Worm (Caenorhabditis elegans): ENCODE results near the gene C13A10.2.

Gene C13A10.2

DNA sequence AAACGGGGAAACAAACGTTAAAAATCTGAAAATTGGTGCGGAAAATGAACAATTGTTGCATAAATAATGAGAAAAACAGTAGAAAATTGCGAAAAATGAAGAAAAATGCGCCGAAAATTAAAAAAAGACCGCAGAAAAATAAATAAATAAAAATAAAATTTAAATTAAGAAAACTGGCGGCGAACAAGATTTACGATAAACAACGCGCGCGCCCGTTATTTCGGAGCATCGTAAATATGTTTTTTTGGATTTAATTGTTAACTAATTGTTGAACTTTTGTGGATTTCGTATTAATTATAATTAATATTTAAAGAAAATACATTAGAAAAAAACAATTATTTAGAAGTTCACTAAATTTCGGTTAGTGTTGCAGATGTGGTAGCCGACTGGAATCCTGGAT lies 19.0 kb upstream of the C13A10.2 start:
- TF ChIP-seq ctbp-1 (GFP tag; IDR thresholded peaks at IDR 0.05) (no peak), dmd-6 (GFP tag; IDR thresholded peaks at IDR 0.05) (no peak), Y48G9A.11 (GFP tag; IDR thresholded peaks at IDR 0.05) (peak; percentile 97)

DNA sequence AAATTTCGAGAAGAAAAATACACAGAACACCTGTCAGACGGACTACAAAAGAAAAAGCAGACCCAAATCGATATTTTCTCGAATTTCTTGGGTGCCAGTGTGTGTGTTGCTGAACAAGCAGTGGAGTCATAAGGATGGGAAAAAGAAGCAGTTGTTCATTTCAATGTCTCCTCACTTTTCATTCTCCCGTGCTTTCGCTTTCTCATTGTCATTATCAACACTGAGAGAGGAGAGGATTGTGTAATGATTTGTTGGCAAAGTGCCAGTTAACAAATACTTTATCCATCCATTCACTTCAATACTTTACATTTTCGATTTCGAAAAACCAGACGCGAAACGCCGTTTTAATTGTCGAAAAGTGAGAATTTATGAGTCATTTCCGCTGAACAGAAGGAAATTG lies 17.8 kb upstream of the C13A10.2 start:
- TF ChIP-seq F44E2.7 (GFP tag; IDR thresholded peaks at IDR 0.05) (no peak), F49E8.2 (tag; optimal IDR thresholded peaks at IDR 0.05; ENCODE audit: borderline replicate concordance) (no peak), aha-1 (tag) (no peak), ztf-7 (tag; optimal IDR thresholded peaks at IDR 0.05) (no peak), F10B5.3 (tag; optimal IDR thresholded peaks at IDR 0.05) (no peak), ama-1 (optimal IDR thresholded peaks at IDR 0.05) (no peak), ceh-82 (tag; optimal IDR thresholded peaks at IDR 0.05) (no peak), nhr-76 (tag; optimal IDR thresholded peaks at IDR 0.05) (no peak), daf-16 (GFP tag; optimal IDR thresholded peaks at IDR 0.05) (peak in 1 of 2 experiments; percentile 12), daf-16 (tag; optimal IDR thresholded peaks at IDR 0.05) (no peak), nhr-11 (tag; optimal IDR thresholded peaks at IDR 0.05) (peak; percentile 24), fos-1 (tag; optimal IDR thresholded peaks at IDR 0.05) (no peak), zfp-3 (GFP tag; conservative IDR thresholded peaks at IDR 0.05) (no peak), duxl-1 (tag; optimal IDR thresholded peaks at IDR 0.05; ENCODE audit: poor library complexity) (no peak), nhr-10 (tag; optimal IDR thresholded peaks at IDR 0.05) (no peak), nhr-41 (GFP tag; IDR thresholded peaks at IDR 0.05) (no peak), nhr-77 (tag; optimal IDR thresholded peaks at IDR 0.05) (no peak), mdt-29 (GFP tag; IDR thresholded peaks at IDR 0.05) (no peak), lin-13 (GFP tag; optimal IDR thresholded peaks at IDR 0.05) (no peak), hif-1 (tag; optimal IDR thresholded peaks at IDR 0.05) (no peak), nhr-28 (tag; optimal IDR thresholded peaks at IDR 0.05) (peak; percentile 10), hlh-11 (tag; optimal IDR thresholded peaks at IDR 0.05) (peak; percentile 6), php-3 (GFP tag; IDR thresholded peaks at IDR 0.05) (no peak), unc-62 (GFP tag; optimal IDR thresholded peaks at IDR 0.05 in 1 of 2) (peak in 1 of 2 experiments; percentile 82), unc-62 (tag; optimal IDR thresholded peaks at IDR 0.05) (no peak), daf-8 (GFP tag; IDR thresholded peaks at IDR 0.05) (no peak), unc-130 (GFP tag; optimal IDR thresholded peaks at IDR 0.05) (no peak)

DNA sequence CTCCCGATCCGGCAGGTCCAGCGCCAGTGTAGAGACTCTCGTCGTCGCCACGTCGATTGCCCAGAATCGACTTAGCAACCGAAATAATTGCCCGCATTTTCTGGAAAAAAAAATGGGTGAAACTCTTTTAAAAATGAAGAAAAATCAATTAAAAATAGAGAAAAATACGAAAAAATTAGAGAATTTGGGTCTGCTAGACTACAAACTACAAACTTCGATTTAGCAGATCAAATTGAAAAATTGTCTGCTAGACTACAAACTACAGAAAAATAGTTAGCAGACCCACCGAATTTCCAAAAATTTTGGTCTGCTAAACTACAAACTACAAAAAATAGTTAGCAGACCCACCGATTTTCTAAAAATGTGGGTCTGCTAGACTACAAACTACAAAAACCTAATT lies 17.1 kb upstream of the C13A10.2 start, which contains the start of gene rog-1:
rog-1 (minus strand) TSS at position 101 of the 400 bp plus-strand sequence.
- TF ChIP-seq nhr-102 (tag; optimal IDR thresholded peaks at IDR 0.05), result no peak
- TF ChIP-seq ZK546.5 (tag; optimal IDR thresholded peaks at IDR 0.05), result no peak
- no peak for TF ChIP-seq nhr-25 (tag; optimal IDR thresholded peaks at IDR 0.05; ENCODE audit: borderline replicate concordance, insufficient read depth)
- TF ChIP-seq tag-97 (GFP tag; IDR thresholded peaks at IDR 0.05), result no peak
- TF ChIP-seq madf-9 (GFP tag; conservative IDR thresholded peaks at IDR 0.05), result no peak
- no peak for TF ChIP-seq ama-1 (optimal IDR thresholded peaks at IDR 0.05)
- no peak for TF ChIP-seq lin-39 (tag; optimal IDR thresholded peaks at IDR 0.05)
- no peak for TF ChIP-seq unc-62 (GFP tag; optimal IDR thresholded peaks at IDR 0.05 in 1 of 2)
- no peak for TF ChIP-seq unc-62 (tag; optimal IDR thresholded peaks at IDR 0.05)
- no peak for TF ChIP-seq jun-1 (tag; optimal IDR thresholded peaks at IDR 0.05)
- no peak for TF ChIP-seq egl-43 (GFP tag; IDR thresholded peaks at IDR 0.05)
- no peak for TF ChIP-seq aha-1 (tag)
- no peak for TF ChIP-seq ceh-20 (GFP tag; IDR thresholded peaks at IDR 0.05)
- TF ChIP-seq hif-1 (tag; optimal IDR thresholded peaks at IDR 0.05), result no peak
- TF ChIP-seq Y105C5A.15 (GFP tag; IDR thresholded peaks at IDR 0.05), result no peak
- TF ChIP-seq lim-7 (GFP tag; IDR thresholded peaks at IDR 0.05), result no peak
